Comparison of ENCODE assay signal across 2 fruit fly cellular contexts in genomic region chr2L:19473397-19474009, dm6.
TF ChIP-seq lines count a peak whose summit lies in the region.

No protein-coding gene starts in this region.

TF ChIP-seq in whole organism, adult, 20 proteins besides CTCF, POLR2A, EP300 and RAD21:
- no peak for TF ChIP-seq toe (GFP tag; optimal IDR thresholded peaks at IDR 0.05; lab: Kevin White, UChicago)
- no peak for TF ChIP-seq Clk (GFP tag; optimal IDR thresholded peaks at IDR 0.05; lab: Kevin White, UChicago)
- peak; percentile 100 for TF ChIP-seq tj (GFP tag; optimal IDR thresholded peaks at IDR 0.05; lab: Kevin White, UChicago)
- TF ChIP-seq CG14711 (tag; optimal IDR thresholded peaks at IDR 0.05; lab: Kevin White, UChicago) = no peak
- no peak for TF ChIP-seq CG1620 (GFP tag; optimal IDR thresholded peaks at IDR 0.05; lab: Kevin White, UChicago)
- no peak for TF ChIP-seq CG5204 (GFP tag; optimal IDR thresholded peaks at IDR 0.05; lab: Kevin White, UChicago)
- TF ChIP-seq ovo (GFP tag; optimal IDR thresholded peaks at IDR 0.05; lab: Kevin White, UChicago) = no peak
- no peak for TF ChIP-seq CG7045 (GFP tag; optimal IDR thresholded peaks at IDR 0.05; lab: Kevin White, UChicago)
- TF ChIP-seq bab1 (GFP tag; optimal IDR thresholded peaks at IDR 0.05; lab: Kevin White, UChicago) = no peak
- TF ChIP-seq cnc (optimal IDR thresholded peaks at IDR 0.05; lab: Kevin White, UChicago) = no peak
- TF ChIP-seq CG12768 (GFP tag; optimal IDR thresholded peaks at IDR 0.05; lab: Kevin White, UChicago) = no peak
- TF ChIP-seq Crg-1 (GFP tag; optimal IDR thresholded peaks at IDR 0.05; lab: Kevin White, UChicago) = no peak
- TF ChIP-seq Mnt (GFP tag; optimal IDR thresholded peaks at IDR 0.05; lab: Kevin White, UChicago) = peak; percentile 7
- TF ChIP-seq Hr96 (GFP tag; optimal IDR thresholded peaks at IDR 0.05; lab: Kevin White, UChicago) = no peak
- no peak for TF ChIP-seq CG11617 (GFP tag; optimal IDR thresholded peaks at IDR 0.05; lab: Kevin White, UChicago)
- no peak for TF ChIP-seq CG7101 (tag; optimal IDR thresholded peaks at IDR 0.05; lab: Kevin White, UChicago)
- TF ChIP-seq kay (GFP tag; lab: Kevin White, UChicago; ENCODE audit: borderline replicate concordance) = peak; percentile 41

TF ChIP-seq in whole organism, prepupa, 60 proteins besides CTCF, POLR2A, EP300 and RAD21:
- peak; percentile 59 for TF ChIP-seq svp (GFP tag; lab: Kevin White, UChicago)
- TF ChIP-seq CG31627 (GFP tag; optimal IDR thresholded peaks at IDR 0.05; lab: Kevin White, UChicago) = no peak
- no peak for TF ChIP-seq CG8119 (GFP tag; IDR thresholded peaks at IDR 0.05; lab: Robert Waterston, UW)
- TF ChIP-seq CG6276 (GFP tag; optimal IDR thresholded peaks at IDR 0.05; lab: Kevin White, UChicago) = no peak
- TF ChIP-seq spab (GFP tag; optimal IDR thresholded peaks at IDR 0.05; lab: Kevin White, UChicago) = no peak
